Fruit fly (Drosophila melanogaster) whole organism, embryonic: ENCODE data around the gene CG7607.
A peak's percentile ranks its signal among the peaks of the same experiment; 100 is the strongest.

Experiments used
- Atf3 ChIP-seq: fragments of 200-800 bp; sonication (Bioruptor generic); optimal IDR thresholded peaks from 3 replicates; lab custom pipeline; 2016; ENCODE audit warnings: missing biosample characterization, missing genetic modification characterization
- Atf6 ChIP-seq: fragments of 200-800 bp; sonication (Bioruptor generic); IDR thresholded peaks from 2 replicates; pipeline ENCODE4 v1.3.6; 2022; ENCODE audit warnings: missing biosample characterization, missing genetic modification characterization
- CG10267 ChIP-seq: fragments of 200-800 bp; sonication (Bioruptor generic); optimal IDR thresholded peaks from 2 replicates; lab custom pipeline; 2018; ENCODE audit warnings: missing biosample characterization, mild to moderate bottlenecking, missing genetic modification characterization, moderate library complexity
- CG10366 ChIP-seq: fragments of 200-800 bp; sonication (Bioruptor generic); IDR thresholded peaks from 2 replicates; pipeline ENCODE4 v1.3.6; 2022; ENCODE audit warnings: missing biosample characterization, missing genetic modification characterization
- CG11247 ChIP-seq: fragments of 200-800 bp; sonication (Bioruptor generic); IDR thresholded peaks from 2 replicates; pipeline ENCODE4 v1.3.6; 2022; ENCODE audit warnings: missing biosample characterization, missing genetic modification characterization
- CG11456 ChIP-seq: fragments of 200-800 bp; sonication (Bioruptor generic); IDR thresholded peaks from 3 replicates; pipeline ENCODE4 v1.3.6; 2022; ENCODE audit warnings: missing biosample characterization, missing genetic modification characterization
- CG11695 ChIP-seq: fragments of 200-800 bp; sonication (Bioruptor generic); IDR thresholded peaks from 3 replicates; pipeline ENCODE4 v1.3.6; 2022; ENCODE audit warnings: missing biosample characterization, missing genetic modification characterization
- CG12219 ChIP-seq: fragments of 200-800 bp; sonication (Bioruptor generic); optimal IDR thresholded peaks from 3 replicates; lab custom pipeline; 2018; ENCODE audit warnings: missing biosample characterization, mild to moderate bottlenecking, missing genetic modification characterization
- CG14441 ChIP-seq: fragments of 200-800 bp; sonication (Bioruptor generic); IDR thresholded peaks from 2 replicates; pipeline ENCODE4 v1.3.6; 2022; ENCODE audit warnings: missing biosample characterization, missing genetic modification characterization
- CG15696 ChIP-seq: fragments of 200-800 bp; sonication (Bioruptor generic); optimal IDR thresholded peaks from 2 replicates; lab custom pipeline; 2019; ENCODE audit warnings: missing biosample characterization, mild to moderate bottlenecking, missing genetic modification characterization, moderate library complexity
- CG16779 ChIP-seq: fragments of 200-800 bp; sonication (Bioruptor generic); IDR thresholded peaks from 2 replicates; pipeline ENCODE4 v1.3.6; 2022; ENCODE audit warnings: missing biosample characterization, missing genetic modification characterization
- CG42726 ChIP-seq: fragments of 200-800 bp; sonication (Bioruptor generic); IDR thresholded peaks from 2 replicates; pipeline ENCODE4 v1.3.6; 2022; ENCODE audit warnings: missing biosample characterization, missing genetic modification characterization; ENCODE audit not compliant: partially characterized antibody
- CG4730 ChIP-seq: fragments of 200-800 bp; sonication (Bioruptor generic); IDR thresholded peaks from 2 replicates; pipeline ENCODE4 v1.3.6; 2022; ENCODE audit warnings: missing biosample characterization, missing genetic modification characterization
- CG7745 ChIP-seq: fragments of 200-800 bp; sonication (Bioruptor generic); optimal IDR thresholded peaks from 2 replicates; lab custom pipeline; 2018; ENCODE audit warnings: missing biosample characterization, mild to moderate bottlenecking, missing genetic modification characterization, moderate library complexity
- CG9932 ChIP-seq: fragments of 200-800 bp; sonication (Bioruptor generic); IDR thresholded peaks from 2 replicates; pipeline ENCODE4 v1.3.6; 2022; ENCODE audit warnings: missing biosample characterization, missing genetic modification characterization
- Dll ChIP-seq: fragments of 200-800 bp; sonication (Bioruptor generic); IDR thresholded peaks from 4 replicates; pipeline ENCODE4 v1.3.6; 2022; ENCODE audit warnings: missing biosample characterization, missing genetic modification characterization; ENCODE audit not compliant: partially characterized antibody
- E2f1 ChIP-seq: fragments of 200-800 bp; sonication (Bioruptor generic); IDR thresholded peaks from 2 replicates; pipeline ENCODE4 v1.3.6; 2022; ENCODE audit warnings: missing biosample characterization, missing genetic modification characterization
- Ets65A ChIP-seq: fragments of 200-800 bp; sonication (Bioruptor generic); peaks from one replicate; lab custom pipeline; 2016; ENCODE audit warnings: missing biosample characterization, missing genetic modification characterization
- H2.0 ChIP-seq: fragments of 200-800 bp; sonication (Bioruptor generic); IDR thresholded peaks from 2 replicates; pipeline ENCODE4 v1.3.6; 2022; ENCODE audit warnings: missing biosample characterization, missing genetic modification characterization
- Neu2 ChIP-seq: fragments of 200-800 bp; sonication (Bioruptor generic); optimal IDR thresholded peaks from 3 replicates; lab custom pipeline; 2016; ENCODE audit warnings: missing biosample characterization, missing genetic modification characterization, borderline replicate concordance
- NfI ChIP-seq: fragments of 200-800 bp; sonication (Bioruptor generic); optimal IDR thresholded peaks from 3 replicates; lab custom pipeline; 2018; ENCODE audit warnings: missing biosample characterization, mild to moderate bottlenecking, missing genetic modification characterization, moderate library complexity
- Sox100B ChIP-seq: fragments of 200-800 bp; sonication (Bioruptor generic); optimal IDR thresholded peaks from 3 replicates; lab custom pipeline; 2018; ENCODE audit warnings: missing biosample characterization, mild to moderate bottlenecking, missing genetic modification characterization
- Ssrp ChIP-seq: fragments of 200-800 bp; sonication (Bioruptor generic); optimal IDR thresholded peaks from 2 replicates; lab custom pipeline; 2018; ENCODE audit warnings: missing biosample characterization, mild to moderate bottlenecking, missing genetic modification characterization, moderate library complexity
- Trl ChIP-seq, 3 experiments: fragments of >200 bp in 2 of 3; fragments of 200-800 bp in 1 of 3; sonication (Bioruptor generic) in 1 of 3; optimal IDR thresholded peaks; 2 replicates in 1 of 3; 3 replicates in 2 of 3; lab custom pipeline; 2016 to 2017; ENCODE audit warnings: missing biosample characterization in 1 of 3, missing genetic modification characterization in 1 of 3
- az2 ChIP-seq: fragments of 200-800 bp; sonication (Bioruptor generic); optimal IDR thresholded peaks from 3 replicates; lab custom pipeline; 2016; ENCODE audit warnings: missing biosample characterization, missing genetic modification characterization
- cad ChIP-seq: fragments of >200 bp; optimal IDR thresholded peaks from 2 replicates; lab custom pipeline; 2017; ENCODE audit warnings: missing biosample characterization, missing genetic modification characterization
- crol ChIP-seq: fragments of 200-800 bp; sonication (Bioruptor generic); IDR thresholded peaks from 2 replicates; pipeline ENCODE4 v1.3.6; 2022; ENCODE audit warnings: missing biosample characterization, missing genetic modification characterization
- disco-r ChIP-seq: fragments of 200-800 bp; sonication (Bioruptor generic); optimal IDR thresholded peaks from 2 replicates; lab custom pipeline; 2016; ENCODE audit warnings: missing biosample characterization, missing genetic modification characterization
- dysf ChIP-seq: fragments of 200-800 bp; sonication (Bioruptor generic); IDR thresholded peaks from 3 replicates; pipeline ENCODE4 v1.3.6; 2022; ENCODE audit warnings: missing biosample characterization, missing genetic modification characterization
- esg ChIP-seq: fragments of 200-800 bp; sonication (Bioruptor generic); conservative IDR thresholded peaks from 2 replicates; pipeline ENCODE4 v1.3.6; 2022; ENCODE audit warnings: missing biosample characterization, missing genetic modification characterization
- eve ChIP-seq, 2 experiments: fragments of >200 bp; optimal IDR thresholded peaks; 2 replicates each; lab custom pipeline; 2017; ENCODE audit warnings: missing biosample characterization in 2 of 2, missing genetic modification characterization in 2 of 2
- fd3F ChIP-seq: fragments of 200-800 bp; sonication (Bioruptor generic); optimal IDR thresholded peaks from 2 replicates; lab custom pipeline; 2018; ENCODE audit warnings: missing biosample characterization, mild to moderate bottlenecking, missing genetic modification characterization, moderate library complexity
- fu2 ChIP-seq: fragments of 200-800 bp; sonication (Bioruptor generic); optimal IDR thresholded peaks from 2 replicates; lab custom pipeline; 2016; ENCODE audit warnings: missing biosample characterization, missing genetic modification characterization
- gfzf ChIP-seq: fragments of 200-800 bp; sonication (Bioruptor generic); optimal IDR thresholded peaks from 2 replicates; lab custom pipeline; 2016; ENCODE audit warnings: missing biosample characterization, mild to moderate bottlenecking, missing genetic modification characterization, moderate library complexity
- grn ChIP-seq: fragments of 200-800 bp; sonication (Bioruptor generic); optimal IDR thresholded peaks from 3 replicates; lab custom pipeline; 2017; ENCODE audit warnings: missing biosample characterization, missing genetic modification characterization
- hbn ChIP-seq: fragments of 200-800 bp; sonication (Bioruptor generic); IDR thresholded peaks from 2 replicates; pipeline ENCODE4 v1.3.6; 2022; ENCODE audit warnings: missing biosample characterization, missing genetic modification characterization; ENCODE audit not compliant: partially characterized antibody
- ken ChIP-seq: fragments of 200-800 bp; sonication (Bioruptor generic); IDR thresholded peaks from 3 replicates; pipeline ENCODE4 v1.3.6; 2022; ENCODE audit warnings: missing biosample characterization, missing genetic modification characterization
- lab ChIP-seq: fragments of 200-800 bp; sonication (Bioruptor generic); optimal IDR thresholded peaks from 3 replicates; lab custom pipeline; 2017; ENCODE audit warnings: missing biosample characterization, missing genetic modification characterization, mild to moderate bottlenecking, moderate library complexity, missing genetic modification reagents
- lov ChIP-seq, 2 experiments: fragments of 200-800 bp in 1 of 2; fragments of >200 bp in 1 of 2; sonication (Bioruptor generic) in 1 of 2; IDR thresholded peaks in 1 of 2; optimal IDR thresholded peaks in 1 of 2; 2 replicates in 1 of 2; 3 replicates in 1 of 2; pipeline versions ENCODE4 v1.3.6 to Lab custom; 2017 to 2022; ENCODE audit warnings: missing biosample characterization in 1 of 2, missing genetic modification characterization in 1 of 2
- nom ChIP-seq: fragments of 200-800 bp; sonication (Bioruptor generic); optimal IDR thresholded peaks from 2 replicates; lab custom pipeline; 2017; ENCODE audit warnings: missing biosample characterization, missing genetic modification characterization, mild to moderate bottlenecking, moderate library complexity, missing genetic modification reagents
- org-1 ChIP-seq: fragments of 200-800 bp; sonication (Bioruptor generic); optimal IDR thresholded peaks from 2 replicates; lab custom pipeline; 2017; ENCODE audit warnings: missing biosample characterization, missing genetic modification characterization
- pan ChIP-seq, 4 experiments: fragments of >200 bp in 3 of 4; fragments of 200-800 bp in 1 of 4; sonication (Bioruptor generic) in 1 of 4; optimal IDR thresholded peaks in 3 of 4; IDR thresholded peaks in 1 of 4; 2 replicates each; pipeline versions ENCODE4 v1.3.6 to Lab custom; 2017 to 2022; ENCODE audit warnings: missing biosample characterization in 2 of 4, missing genetic modification characterization in 2 of 4, mixed read lengths in 1 of 4
- pum ChIP-seq: fragments of 200-800 bp; sonication (Bioruptor generic); optimal IDR thresholded peaks from 2 replicates; lab custom pipeline; 2016; ENCODE audit warnings: missing biosample characterization, missing genetic modification characterization
- repo ChIP-seq: fragments of 200-800 bp; sonication (Bioruptor generic); optimal IDR thresholded peaks from 2 replicates; lab custom pipeline; 2016; ENCODE audit warnings: missing biosample characterization, missing genetic modification characterization
- so ChIP-seq: fragments of 200-800 bp; sonication (Bioruptor generic); IDR thresholded peaks from 3 replicates; pipeline ENCODE4 v1.3.6; 2022; ENCODE audit warnings: missing biosample characterization, missing genetic modification characterization
- tio ChIP-seq: fragments of 200-800 bp; sonication (Bioruptor generic); optimal IDR thresholded peaks from 2 replicates; lab custom pipeline; 2017; ENCODE audit warnings: missing biosample characterization, missing genetic modification characterization, inconsistent platforms
- usp ChIP-seq: fragments of >200 bp; optimal IDR thresholded peaks from 2 replicates; lab custom pipeline; 2017; ENCODE audit warnings: missing biosample characterization, missing genetic modification characterization
- wdn ChIP-seq: fragments of 200-800 bp; sonication (Bioruptor generic); IDR thresholded peaks from 2 replicates; pipeline ENCODE4 v1.3.6; 2022; ENCODE audit warnings: missing biosample characterization, missing genetic modification characterization

CG7607 gene

DNA sequence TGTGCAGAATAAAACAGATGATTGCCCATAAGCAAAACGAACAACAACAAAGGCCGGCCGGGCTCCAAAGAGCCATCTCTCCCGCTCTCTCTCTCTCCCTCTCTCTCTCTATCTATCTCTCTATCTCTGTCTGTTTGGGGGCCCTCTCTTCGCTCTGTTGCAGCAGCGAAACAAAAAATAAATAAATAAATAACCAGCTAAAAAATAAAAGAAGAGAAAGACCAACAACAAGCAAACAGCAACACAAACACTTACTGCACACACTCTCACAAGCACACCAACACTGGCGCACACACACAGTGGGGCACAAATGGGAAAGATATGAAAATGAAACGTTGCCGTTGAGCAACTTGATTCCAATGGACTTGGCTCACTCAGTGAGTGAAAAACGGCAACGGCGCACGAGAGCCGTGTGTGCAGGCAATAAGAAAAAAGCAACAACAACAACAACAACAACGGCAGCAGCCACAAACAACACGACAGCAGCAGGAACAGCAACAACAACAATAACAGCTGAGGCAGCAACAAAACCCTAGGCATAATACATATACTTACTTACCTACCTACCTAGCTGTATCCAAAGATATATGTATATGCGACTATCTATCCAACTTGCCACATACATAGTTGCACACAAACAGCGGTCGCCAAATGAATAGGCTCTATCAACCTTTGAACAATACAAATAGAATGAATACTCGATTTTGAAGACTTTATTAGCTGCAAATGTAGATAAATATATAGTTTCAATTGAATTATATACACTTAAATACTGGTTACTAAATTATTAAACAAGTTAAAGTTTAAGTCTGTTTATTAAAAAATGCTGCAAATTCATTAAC is 46.8 kb downstream of the CG7607 start (continued):
- peak; percentile 8 for TF ChIP-seq az2
- TF ChIP-seq fd3F (GFP tag; lab: Kevin White, UChicago): no peak
- 0 out of 2 replicates have a peak, but pooled peaks have one; percentile 35 for TF ChIP-seq crol (GFP tag; lab: Robert Waterston, UW)
- TF ChIP-seq dysf: no peak
- no peak for TF ChIP-seq wdn (GFP tag; lab: Robert Waterston, UW)
- TF ChIP-seq Trl (optimal IDR thresholded peaks at IDR 0.05; lab: Kevin White, UChicago): peak; percentile 90
- TF ChIP-seq Trl (GFP tag; optimal IDR thresholded peaks at IDR 0.05; lab: Kevin White, UChicago): peak; percentile 23
- peak; percentile 46; the same call in 1 of the 2 replicates for TF ChIP-seq Atf6 (GFP tag; lab: Robert Waterston, UW)
- TF ChIP-seq CG11695 (GFP tag; lab: Robert Waterston, UW): no peak
- TF ChIP-seq ken: no peak
- peak; percentile 100 for TF ChIP-seq nom
- no peak for TF ChIP-seq NfI (GFP tag; lab: Kevin White, UChicago)
- TF ChIP-seq cad (GFP tag; lab: Kevin White, UChicago): no peak
- TF ChIP-seq CG11456: no peak
- TF ChIP-seq usp (GFP tag; lab: Kevin White, UChicago): no peak
- no peak for TF ChIP-seq CG16779 (GFP tag; lab: Robert Waterston, UW)
- no peak for TF ChIP-seq gfzf
- no peak for TF ChIP-seq E2f1 (GFP tag; lab: Robert Waterston, UW)
- no peak for TF ChIP-seq Atf3
- peak; percentile 58; the same call in 2 of the 3 replicates for TF ChIP-seq so
- no peak for TF ChIP-seq pan (optimal IDR thresholded peaks at IDR 0.05; lab: Kevin White, UChicago)
- TF ChIP-seq pan (GFP tag; optimal IDR thresholded peaks at IDR 0.05 in 1 of 2, IDR thresholded peaks at IDR 0.05 in 1 of 2): no peak
- no peak for TF ChIP-seq CG9932
- no peak for TF ChIP-seq CG10366 (GFP tag; lab: Robert Waterston, UW)
- no peak for TF ChIP-seq repo
- TF ChIP-seq lov (optimal IDR thresholded peaks at IDR 0.05; lab: Kevin White, UChicago): no peak
- TF ChIP-seq lov (GFP tag; IDR thresholded peaks at IDR 0.05; lab: Robert Waterston, UW): no peak
- peak; percentile 52 for TF ChIP-seq CG7745 (tag; lab: Kevin White, UChicago)
- TF ChIP-seq Dll: 0 out of 4 replicates have a peak, but pooled peaks have one; percentile 15
- no peak for TF ChIP-seq CG14441 (GFP tag; lab: Robert Waterston, UW)
- TF ChIP-seq fu2 (GFP tag; lab: Kevin White, UChicago): no peak
- no peak for TF ChIP-seq eve (GFP tag; optimal IDR thresholded peaks at IDR 0.05; lab: Kevin White, UChicago)
- no peak for TF ChIP-seq Ssrp (tag; lab: Kevin White, UChicago)
- no peak for TF ChIP-seq Neu2 (GFP tag; lab: Kevin White, UChicago)
- peak; percentile 49 for TF ChIP-seq grn (GFP tag; lab: Kevin White, UChicago)
- no peak for TF ChIP-seq pum
- TF ChIP-seq CG15696 (tag; lab: Kevin White, UChicago): peak; percentile 8
- no peak for TF ChIP-seq tio (GFP tag; lab: Kevin White, UChicago)
- no peak for TF ChIP-seq CG12219
- TF ChIP-seq hbn (GFP tag; lab: Robert Waterston, UW): peak; percentile 27; the same call in 1 of the 2 replicates
- peak; percentile 69 for TF ChIP-seq lab (GFP tag; lab: Kevin White, UChicago)
- no peak for TF ChIP-seq H2.0
- TF ChIP-seq Sox100B (GFP tag; lab: Kevin White, UChicago): no peak
- TF ChIP-seq org-1 (GFP tag; lab: Kevin White, UChicago): no peak
- no peak for TF ChIP-seq CG10267 (tag; lab: Kevin White, UChicago)
- no peak for TF ChIP-seq CG42726
- no peak for TF ChIP-seq CG11247 (GFP tag; lab: Robert Waterston, UW)
- no peak for TF ChIP-seq CG4730 (GFP tag; lab: Robert Waterston, UW)
- no peak for TF ChIP-seq disco-r (GFP tag; lab: Kevin White, UChicago)
- TF ChIP-seq esg: no peak
- peak; percentile 49 for TF ChIP-seq Ets65A
